Worm (Caenorhabditis elegans) whole organism, early embryonic: ENCODE data around the gene hacl-1.

Source experiments
- B0310.2 ChIP-seq: sonication (generic microtip); optimal IDR thresholded peaks from 2 replicates; lab custom pipeline; 2016; ENCODE audit warnings: mild to moderate bottlenecking, missing genetic modification characterization, missing compliant biosample characterization
- F13C5.2 ChIP-seq: sonication (generic microtip); optimal IDR thresholded peaks from 2 replicates; lab custom pipeline; 2017; ENCODE audit warnings: mild to moderate bottlenecking, missing genetic modification characterization, inconsistent platforms, missing compliant biosample characterization
- aly-1 ChIP-seq: sonication (generic microtip); optimal IDR thresholded peaks from 2 replicates; lab custom pipeline; 2016; ENCODE audit warnings: missing genetic modification characterization, missing compliant biosample characterization
- ama-1 ChIP-seq: fragments of 150-350 bp; optimal IDR thresholded peaks from 2 replicates; lab custom pipeline; 2014
- ceh-13 ChIP-seq: fragments of 200-800 bp; sonication (Bioruptor generic); optimal IDR thresholded peaks from 2 replicates; lab custom pipeline; 2018; ENCODE audit warnings: mild to moderate bottlenecking, missing genetic modification characterization, missing compliant biosample characterization
- ceh-36 ChIP-seq: sonication (generic microtip); optimal IDR thresholded peaks from 2 replicates; lab custom pipeline; 2016; ENCODE audit warnings: missing genetic modification characterization, inconsistent platforms, missing compliant biosample characterization
- ets-7 ChIP-seq: sonication (generic microtip); optimal IDR thresholded peaks from 2 replicates; lab custom pipeline; 2016; ENCODE audit warnings: missing genotype, missing genetic modification characterization, missing compliant biosample characterization
- flt-1 ChIP-seq: fragments of 200-800 bp; sonication (Bioruptor generic); IDR thresholded peaks from 2 replicates; pipeline ENCODE4 v1.3.6; 2022; ENCODE audit warnings: missing genetic modification characterization, missing compliant biosample characterization
- hmbx-1 ChIP-seq: sonication (generic microtip); optimal IDR thresholded peaks from 2 replicates; lab custom pipeline; 2016; ENCODE audit warnings: mild to moderate bottlenecking, missing genetic modification characterization, missing compliant biosample characterization
- hmg-4 ChIP-seq: fragments of 200-800 bp; sonication (Bioruptor generic); optimal IDR thresholded peaks from 2 replicates; lab custom pipeline; 2018; ENCODE audit warnings: mild to moderate bottlenecking, missing genetic modification characterization, missing compliant biosample characterization
- scrt-1 ChIP-seq: fragments of 200-800 bp; sonication (Bioruptor generic); IDR thresholded peaks from 2 replicates; pipeline ENCODE4 v1.3.6; 2022; ENCODE audit warnings: missing genetic modification characterization, missing compliant biosample characterization
- sea-1 ChIP-seq: fragments of 200-800 bp; sonication (Bioruptor generic); conservative IDR thresholded peaks from 2 replicates; pipeline ENCODE4 v1.3.6; 2022; ENCODE audit warnings: missing genetic modification characterization, missing compliant biosample characterization
- tbx-11 ChIP-seq: fragments of 200-800 bp; sonication (Bioruptor generic); IDR thresholded peaks from 2 replicates; pipeline ENCODE4 v1.3.6; 2022; ENCODE audit warnings: missing genetic modification characterization, missing compliant biosample characterization
- tra-4 ChIP-seq: sonication (generic microtip); optimal IDR thresholded peaks from 2 replicates; lab custom pipeline; 2017; ENCODE audit warnings: missing genetic modification characterization, missing compliant biosample characterization

- no peak for TF ChIP-seq sea-1 (GFP tag; lab: Robert Waterston, UW)
- no peak for TF ChIP-seq ceh-36 (tag; lab: Kevin White, UChicago)
- no peak for TF ChIP-seq ama-1
- TF ChIP-seq tbx-11 (GFP tag; lab: Robert Waterston, UW): no peak
- no peak for TF ChIP-seq B0310.2 (tag; lab: Kevin White, UChicago)
- TF ChIP-seq tra-4 (tag; lab: Kevin White, UChicago): no peak
- no peak for TF ChIP-seq scrt-1
- TF ChIP-seq ceh-13: no peak
- TF ChIP-seq flt-1 (GFP tag; lab: Robert Waterston, UW): no peak
- TF ChIP-seq hmbx-1: no peak
- TF ChIP-seq hmg-4 (GFP tag; lab: Kevin White, UChicago): no peak
- no peak for TF ChIP-seq aly-1
- no peak for TF ChIP-seq ets-7 (tag; lab: Kevin White, UChicago)
- no peak for TF ChIP-seq F13C5.2 (tag; lab: Kevin White, UChicago)
Observed at ce11 chrII:11459883-11460282, 32.9 kb downstream of the hacl-1 start.
